Fruit fly (Drosophila melanogaster) whole organism, embryonic: Measurements from ENCODE around the gene CG7924.

Experiments
- Atf-2 ChIP-seq: fragments of 200-800 bp; sonication (Bioruptor generic); optimal IDR thresholded peaks from 2 replicates; lab custom pipeline; 2016; ENCODE audit warnings: missing biosample characterization, missing genetic modification characterization
- CG10462 ChIP-seq: fragments of 200-800 bp; sonication (Bioruptor generic); optimal IDR thresholded peaks from 2 replicates; lab custom pipeline; 2016; ENCODE audit warnings: missing biosample characterization, missing genetic modification characterization
- CG10543 ChIP-seq: fragments of 200-800 bp; sonication (Bioruptor generic); optimal IDR thresholded peaks from 3 replicates; lab custom pipeline; 2017; ENCODE audit warnings: missing biosample characterization, mild to moderate bottlenecking, missing genetic modification characterization, moderate library complexity
- CG11696 ChIP-seq: fragments of 200-800 bp; sonication (Bioruptor generic); IDR thresholded peaks from 2 replicates; pipeline ENCODE4 v1.3.6; 2022; ENCODE audit warnings: missing biosample characterization, missing genetic modification characterization
- CG11723 ChIP-seq: fragments of 200-800 bp; sonication (Bioruptor generic); optimal IDR thresholded peaks from 2 replicates; lab custom pipeline; 2017; ENCODE audit warnings: missing biosample characterization, mild to moderate bottlenecking, missing genetic modification characterization
- CG12071 ChIP-seq: fragments of 200-800 bp; sonication (Bioruptor generic); optimal IDR thresholded peaks from 3 replicates; lab custom pipeline; 2018; ENCODE audit warnings: missing biosample characterization, mild to moderate bottlenecking, missing genetic modification characterization
- CG14441 ChIP-seq: fragments of 200-800 bp; sonication (Bioruptor generic); IDR thresholded peaks from 2 replicates; pipeline ENCODE4 v1.3.6; 2022; ENCODE audit warnings: missing biosample characterization, missing genetic modification characterization
- CG15696 ChIP-seq: fragments of 200-800 bp; sonication (Bioruptor generic); optimal IDR thresholded peaks from 2 replicates; lab custom pipeline; 2019; ENCODE audit warnings: missing biosample characterization, mild to moderate bottlenecking, missing genetic modification characterization, moderate library complexity
- CG17568 ChIP-seq: fragments of 200-800 bp; sonication (Bioruptor generic); optimal IDR thresholded peaks from 2 replicates; lab custom pipeline; 2018; ENCODE audit warnings: missing biosample characterization, mild to moderate bottlenecking, missing genetic modification characterization, moderate library complexity
- CG2202 ChIP-seq: fragments of 200-800 bp; sonication (Bioruptor generic); optimal IDR thresholded peaks from 2 replicates; lab custom pipeline; 2018; ENCODE audit warnings: missing biosample characterization, mild to moderate bottlenecking, missing genetic modification characterization
- CG30403 ChIP-seq: fragments of 200-800 bp; sonication (Bioruptor generic); optimal IDR thresholded peaks from 3 replicates; lab custom pipeline; 2016; ENCODE audit warnings: missing biosample characterization, missing genetic modification characterization
- CG31388 ChIP-seq: fragments of 200-800 bp; sonication (Bioruptor generic); optimal IDR thresholded peaks from 2 replicates; lab custom pipeline; 2016; ENCODE audit warnings: missing biosample characterization, missing genetic modification characterization
- CG34224 ChIP-seq: fragments of 200-800 bp; sonication (Bioruptor generic); IDR thresholded peaks from 3 replicates; pipeline ENCODE4 v1.3.6; 2022; ENCODE audit warnings: missing biosample characterization, missing genetic modification characterization; ENCODE audit not compliant: partially characterized antibody
- CG4404 ChIP-seq: fragments of 200-800 bp; sonication (Bioruptor generic); IDR thresholded peaks from 2 replicates; pipeline ENCODE4 v1.3.6; 2022; ENCODE audit warnings: missing biosample characterization, missing genetic modification characterization
- CG7745 ChIP-seq: fragments of 200-800 bp; sonication (Bioruptor generic); optimal IDR thresholded peaks from 2 replicates; lab custom pipeline; 2018; ENCODE audit warnings: missing biosample characterization, mild to moderate bottlenecking, missing genetic modification characterization, moderate library complexity
- CG7987 ChIP-seq: fragments of 200-800 bp; sonication (Bioruptor generic); optimal IDR thresholded peaks from 2 replicates; lab custom pipeline; 2018; ENCODE audit warnings: missing biosample characterization, mild to moderate bottlenecking, missing genetic modification characterization, moderate library complexity
- CG8924 ChIP-seq: fragments of 200-800 bp; optimal IDR thresholded peaks from 3 replicates; lab custom pipeline; 2019; ENCODE audit warnings: missing biosample characterization, mild to moderate bottlenecking, missing genetic modification characterization, moderate library complexity
- Dfd ChIP-seq, 2 experiments: fragments of >200 bp; optimal IDR thresholded peaks; 2 replicates each; lab custom pipeline; 2017; ENCODE audit warnings: missing biosample characterization in 2 of 2, missing genetic modification characterization in 2 of 2
- Dip2 ChIP-seq: fragments of 200-800 bp; sonication (Bioruptor generic); IDR thresholded peaks from 2 replicates; pipeline ENCODE4 v1.3.6; 2022; ENCODE audit warnings: missing biosample characterization, missing genetic modification characterization
- Doc2 ChIP-seq: fragments of 200-800 bp; sonication (Bioruptor generic); IDR thresholded peaks from 2 replicates; pipeline ENCODE4 v1.3.6; 2022; ENCODE audit warnings: missing biosample characterization, missing genetic modification characterization
- Doc3 ChIP-seq: fragments of 200-800 bp; sonication (Bioruptor generic); IDR thresholded peaks from 3 replicates; pipeline ENCODE4 v1.3.6; 2022; ENCODE audit warnings: missing biosample characterization, missing genetic modification characterization; ENCODE audit not compliant: partially characterized antibody
- Dp ChIP-seq: fragments of 200-800 bp; sonication (Bioruptor generic); optimal IDR thresholded peaks from 2 replicates; lab custom pipeline; 2018; ENCODE audit warnings: missing biosample characterization, mild to moderate bottlenecking, missing genetic modification characterization, moderate library complexity
- Gsc ChIP-seq: fragments of 200-800 bp; sonication (Bioruptor generic); IDR thresholded peaks from 2 replicates; pipeline ENCODE4 v1.3.6; 2022; ENCODE audit warnings: missing biosample characterization, missing genetic modification characterization
- MTF-1 ChIP-seq: fragments of 200-800 bp; sonication (Bioruptor generic); optimal IDR thresholded peaks from 2 replicates; lab custom pipeline; 2018; ENCODE audit warnings: missing biosample characterization, mild to moderate bottlenecking, missing genetic modification characterization, borderline replicate concordance
- NFAT ChIP-seq: fragments of 200-800 bp; sonication (Bioruptor generic); IDR thresholded peaks from 2 replicates; pipeline ENCODE4 v1.3.6; 2022; ENCODE audit warnings: missing biosample characterization, missing genetic modification characterization
- NK7.1 ChIP-seq: fragments of 200-800 bp; sonication (Bioruptor generic); optimal IDR thresholded peaks from 3 replicates; lab custom pipeline; 2016; ENCODE audit warnings: missing biosample characterization, missing genetic modification characterization
- Nf-YA ChIP-seq: fragments of 200-800 bp; sonication (Bioruptor generic); IDR thresholded peaks from 2 replicates; pipeline ENCODE4 v1.3.6; 2022; ENCODE audit warnings: missing biosample characterization, missing genetic modification characterization
- Rfx ChIP-seq: fragments of 200-800 bp; sonication (Bioruptor generic); IDR thresholded peaks from 2 replicates; pipeline ENCODE4 v1.3.6; 2022; ENCODE audit warnings: missing biosample characterization, missing genetic modification characterization
- Side ChIP-seq: fragments of 200-800 bp; sonication (Bioruptor generic); optimal IDR thresholded peaks from 2 replicates; lab custom pipeline; 2016; ENCODE audit warnings: missing biosample characterization, missing genetic modification characterization
- Usf ChIP-seq: fragments of 200-800 bp; sonication (Bioruptor generic); optimal IDR thresholded peaks from 2 replicates; lab custom pipeline; 2017; ENCODE audit warnings: missing genotype, missing biosample characterization, missing genetic modification characterization
- Xbp1 ChIP-seq: fragments of 200-800 bp; sonication (Bioruptor generic); optimal IDR thresholded peaks from 3 replicates; lab custom pipeline; 2016; ENCODE audit warnings: missing biosample characterization, mild to moderate bottlenecking, missing genetic modification characterization
- Xrp1 ChIP-seq: fragments of 200-800 bp; sonication (Bioruptor generic); IDR thresholded peaks from 2 replicates; pipeline ENCODE4 v1.3.6; 2022; ENCODE audit warnings: missing biosample characterization, missing genetic modification characterization
- al ChIP-seq: fragments of 200-800 bp; sonication (Bioruptor generic); IDR thresholded peaks from 2 replicates; pipeline ENCODE4 v1.3.6; 2022; ENCODE audit warnings: missing biosample characterization, missing genetic modification characterization
- ase ChIP-seq: fragments of 200-800 bp; sonication (Bioruptor generic); IDR thresholded peaks from 3 replicates; pipeline ENCODE4 v1.3.6; 2022; ENCODE audit warnings: missing biosample characterization, missing genetic modification characterization
- ash1 ChIP-seq: fragments of 200-800 bp; sonication (Bioruptor generic); optimal IDR thresholded peaks from 2 replicates; lab custom pipeline; 2018; ENCODE audit warnings: missing biosample characterization, mild to moderate bottlenecking, missing genetic modification characterization
- bbx ChIP-seq: fragments of 200-800 bp; sonication (Bioruptor generic); IDR thresholded peaks from 2 replicates; pipeline ENCODE4 v1.3.6; 2022; ENCODE audit warnings: missing biosample characterization, missing genetic modification characterization; ENCODE audit not compliant: partially characterized antibody
- btn ChIP-seq: fragments of 200-800 bp; sonication (Bioruptor generic); optimal IDR thresholded peaks from 2 replicates; lab custom pipeline; 2016; ENCODE audit warnings: missing biosample characterization, missing genetic modification characterization
- dati ChIP-seq: fragments of 200-800 bp; sonication (Bioruptor generic); IDR thresholded peaks from 2 replicates; pipeline ENCODE4 v1.3.6; 2022; ENCODE audit warnings: missing biosample characterization, missing genetic modification characterization
- fd102C ChIP-seq: fragments of 200-800 bp; sonication (Bioruptor generic); optimal IDR thresholded peaks from 2 replicates; lab custom pipeline; 2018; ENCODE audit warnings: missing biosample characterization, mild to moderate bottlenecking, missing genetic modification characterization, moderate library complexity
- gro ChIP-seq: fragments of 200-800 bp; sonication (Bioruptor generic); optimal IDR thresholded peaks from 2 replicates; lab custom pipeline; 2016; ENCODE audit warnings: missing biosample characterization, missing genetic modification characterization
- h ChIP-seq: fragments of >200 bp; optimal IDR thresholded peaks from 2 replicates; lab custom pipeline; 2017
- kay ChIP-seq: fragments of 200-800 bp; sonication (Bioruptor generic); optimal IDR thresholded peaks from 2 replicates; lab custom pipeline; 2016; ENCODE audit warnings: missing biosample characterization, missing genetic modification characterization
- pros ChIP-seq: fragments of 200-800 bp; sonication (Bioruptor generic); optimal IDR thresholded peaks from 3 replicates; lab custom pipeline; 2019; ENCODE audit warnings: missing biosample characterization, mild to moderate bottlenecking, missing genetic modification characterization, moderate library complexity
- pzg ChIP-seq: fragments of 200-800 bp; sonication (Bioruptor generic); optimal IDR thresholded peaks from 3 replicates; lab custom pipeline; 2018; ENCODE audit warnings: missing biosample characterization, mild to moderate bottlenecking, missing genetic modification characterization, moderate library complexity
- slou ChIP-seq: fragments of 200-800 bp; sonication (Bioruptor generic); optimal IDR thresholded peaks from 3 replicates; lab custom pipeline; 2016; ENCODE audit warnings: missing biosample characterization, missing genetic modification characterization
- sr ChIP-seq: fragments of 200-800 bp; sonication (Bioruptor generic); IDR thresholded peaks from 3 replicates; pipeline ENCODE4 v1.3.6; 2022; ENCODE audit warnings: missing biosample characterization, missing genetic modification characterization
- tap ChIP-seq: fragments of 200-800 bp; optimal IDR thresholded peaks from 3 replicates; lab custom pipeline; 2019; ENCODE audit warnings: missing biosample characterization, mild to moderate bottlenecking, missing genetic modification characterization, moderate library complexity
- unpg ChIP-seq: fragments of 200-800 bp; sonication (Bioruptor generic); optimal IDR thresholded peaks from 3 replicates; lab custom pipeline; 2018; ENCODE audit warnings: missing biosample characterization, mild to moderate bottlenecking, missing genetic modification characterization, moderate library complexity
- vnd ChIP-seq: fragments of 200-800 bp; sonication (Bioruptor generic); IDR thresholded peaks from 3 replicates; pipeline ENCODE4 v1.3.6; 2022; ENCODE audit warnings: missing biosample characterization, missing genetic modification characterization; ENCODE audit not compliant: partially characterized antibody

The CG7924 gene

dm6 chr3L:14272109-14273070 is 39.1 kb downstream of the CG7924 start (continued):
- TF ChIP-seq CG10543 (GFP tag; lab: Kevin White, UChicago) (peak; percentile 70), slou (peak; percentile 45), CG10462 (GFP tag; lab: Kevin White, UChicago) (peak; percentile 78), Atf-2 (GFP tag; lab: Kevin White, UChicago) (no peak), CG7987 (GFP tag; lab: Kevin White, UChicago) (peak; percentile 18), pros (peak; percentile 93), CG15696 (tag; lab: Kevin White, UChicago) (peak; percentile 77), Dip2 (GFP tag; lab: Robert Waterston, UW) (no peak), sr (GFP tag; lab: Robert Waterston, UW) (peak; percentile 4; the same call in 1 of the 3 replicates), CG4404 (GFP tag; lab: Robert Waterston, UW) (peak; percentile 54), Xbp1 (GFP tag; lab: Kevin White, UChicago) (peak; percentile 90), btn (GFP tag; lab: Kevin White, UChicago) (no peak), NK7.1 (GFP tag; lab: Kevin White, UChicago) (no peak), Doc2 (GFP tag; lab: Robert Waterston, UW) (no peak), pzg (GFP tag; lab: Kevin White, UChicago) (no peak), CG30403 (peak; percentile 93), Rfx (GFP tag; lab: Robert Waterston, UW) (peak; percentile 74), Dfd (GFP tag; optimal IDR thresholded peaks at IDR 0.05; lab: Kevin White, UChicago) (no peak), vnd (GFP tag; lab: Robert Waterston, UW) (no peak), CG12071 (GFP tag; lab: Kevin White, UChicago) (peak; percentile 54), dati (GFP tag; lab: Robert Waterston, UW) (no peak), Doc3 (GFP tag; lab: Robert Waterston, UW) (no peak), kay (GFP tag; lab: Kevin White, UChicago) (peak; percentile 72), fd102C (GFP tag; lab: Kevin White, UChicago) (no peak), gro (GFP tag; lab: Kevin White, UChicago) (no peak), Usf (GFP tag; lab: Kevin White, UChicago) (peak; percentile 89), MTF-1 (peak; percentile 57), al (GFP tag; lab: Robert Waterston, UW) (peak; percentile 48; the same call in 1 of the 2 replicates), CG17568 (GFP tag; lab: Kevin White, UChicago) (peak; percentile 75), Gsc (no peak), CG11723 (peak; percentile 87), CG31388 (GFP tag; lab: Kevin White, UChicago) (peak; percentile 5), Dp (GFP tag; lab: Kevin White, UChicago) (no peak), CG8924 (tag; lab: Kevin White, UChicago) (peak; percentile 96), CG7745 (tag; lab: Kevin White, UChicago) (no peak), Nf-YA (GFP tag; lab: Robert Waterston, UW) (no peak), h (lab: Kevin White, UChicago) (no peak), ase (peak; percentile 67), CG2202 (tag; lab: Kevin White, UChicago) (peak; percentile 90), NFAT (no peak), CG14441 (GFP tag; lab: Robert Waterston, UW) (peak; percentile 64), CG11696 (GFP tag; lab: Robert Waterston, UW) (no peak), unpg (GFP tag; lab: Kevin White, UChicago) (peak; percentile 92), tap (tag; lab: Kevin White, UChicago) (peak; percentile 81), CG34224 (GFP tag; lab: Robert Waterston, UW) (0 out of 3 replicates have a peak, but pooled peaks have one; percentile 10), ash1 (GFP tag; lab: Kevin White, UChicago) (no peak), Xrp1 (GFP tag; lab: Robert Waterston, UW) (peak; percentile 83), Side (GFP tag; lab: Kevin White, UChicago) (no peak), bbx (GFP tag; lab: Robert Waterston, UW) (no peak)
